Fruit fly (Drosophila melanogaster) whole organism, prepupa: Measurements from ENCODE around the gene CG4338.

Source experiments
- Blimp-1 ChIP-seq: fragments of 200-800 bp; sonication (Bioruptor generic); optimal IDR thresholded peaks from 3 replicates; lab custom pipeline; 2017; ENCODE audit warnings: missing biosample characterization, missing genetic modification characterization, mild to moderate bottlenecking, moderate library complexity, missing genetic modification reagents
- CG10631 ChIP-seq: fragments of 200-800 bp; sonication (Bioruptor generic); optimal IDR thresholded peaks from 2 replicates; lab custom pipeline; 2016; ENCODE audit warnings: missing biosample characterization, missing genetic modification characterization
- CG10669 ChIP-seq: fragments of 200-800 bp; sonication (Bioruptor generic); optimal IDR thresholded peaks from 3 replicates; lab custom pipeline; 2018; ENCODE audit warnings: missing biosample characterization, mild to moderate bottlenecking, missing genetic modification characterization, moderate library complexity
- CG11762 ChIP-seq: fragments of 200-800 bp; sonication (Bioruptor generic); optimal IDR thresholded peaks from 3 replicates; lab custom pipeline; 2016; ENCODE audit warnings: missing biosample characterization, missing genetic modification characterization; ENCODE audit not compliant: insufficient read depth
- CG11902 ChIP-seq: fragments of 200-800 bp; sonication (Bioruptor generic); optimal IDR thresholded peaks from 3 replicates; lab custom pipeline; 2016; ENCODE audit warnings: missing biosample characterization, missing genetic modification characterization
- CG15336 ChIP-seq: fragments of 200-800 bp; sonication (Bioruptor generic); IDR thresholded peaks from 2 replicates; pipeline ENCODE4 v1.3.6; 2022; ENCODE audit warnings: missing biosample characterization, missing genetic modification characterization
- CG16779 ChIP-seq: fragments of 200-800 bp; sonication (Bioruptor generic); optimal IDR thresholded peaks from 3 replicates; lab custom pipeline; 2017; ENCODE audit warnings: missing biosample characterization, mild to moderate bottlenecking, missing genetic modification characterization
- CG3032 ChIP-seq: fragments of 200-800 bp; optimal IDR thresholded peaks from 2 replicates; lab custom pipeline; 2019; ENCODE audit warnings: missing biosample characterization, mild to moderate bottlenecking, missing genetic modification characterization, moderate library complexity
- CG31627 ChIP-seq: fragments of 200-800 bp; sonication (Bioruptor generic); optimal IDR thresholded peaks from 3 replicates; lab custom pipeline; 2016; ENCODE audit warnings: missing biosample characterization, missing genetic modification characterization
- CG32006 ChIP-seq: fragments of 200-800 bp; sonication (Bioruptor generic); optimal IDR thresholded peaks from 3 replicates; lab custom pipeline; 2017; ENCODE audit warnings: missing biosample characterization, mild to moderate bottlenecking, missing genetic modification characterization
- CG3919 ChIP-seq: fragments of 200-800 bp; sonication (Bioruptor generic); optimal IDR thresholded peaks from 3 replicates; lab custom pipeline; 2016; ENCODE audit warnings: missing biosample characterization, missing genetic modification characterization
- CG4318 ChIP-seq: fragments of 200-800 bp; sonication (Bioruptor generic); optimal IDR thresholded peaks from 3 replicates; lab custom pipeline; 2017; ENCODE audit warnings: missing biosample characterization, mild to moderate bottlenecking, missing genetic modification characterization
- CG6163 ChIP-seq: fragments of 200-800 bp; sonication (Bioruptor generic); IDR thresholded peaks from 3 replicates; pipeline ENCODE4 v1.3.6; 2022; ENCODE audit warnings: missing biosample characterization, missing genetic modification characterization
- CG6792 ChIP-seq: fragments of 200-800 bp; sonication (Bioruptor generic); optimal IDR thresholded peaks from 3 replicates; lab custom pipeline; 2016; ENCODE audit warnings: missing biosample characterization, missing genetic modification characterization
- CG6808 ChIP-seq: fragments of 200-800 bp; sonication (Bioruptor generic); optimal IDR thresholded peaks from 3 replicates; lab custom pipeline; 2017; ENCODE audit warnings: missing biosample characterization, missing genetic modification characterization, mild to moderate bottlenecking, moderate library complexity, missing genetic modification reagents
- CG6854 ChIP-seq: fragments of 200-800 bp; sonication (Bioruptor generic); optimal IDR thresholded peaks from 2 replicates; lab custom pipeline; 2017; ENCODE audit warnings: missing biosample characterization, mild to moderate bottlenecking, missing genetic modification characterization
- CG7368 ChIP-seq: fragments of 200-800 bp; sonication (Bioruptor generic); optimal IDR thresholded peaks from 3 replicates; lab custom pipeline; 2016; ENCODE audit warnings: missing biosample characterization, missing genetic modification characterization
- CG8119 ChIP-seq: fragments of 200-800 bp; sonication (Bioruptor generic); IDR thresholded peaks from 3 replicates; pipeline ENCODE4 v1.3.6; 2022; ENCODE audit warnings: missing biosample characterization, missing genetic modification characterization
- CG8319 ChIP-seq: fragments of 200-800 bp; sonication (Bioruptor generic); optimal IDR thresholded peaks from 3 replicates; lab custom pipeline; 2016; ENCODE audit warnings: missing biosample characterization, missing genetic modification characterization
- CG8632 ChIP-seq: fragments of 200-800 bp; sonication (Bioruptor generic); optimal IDR thresholded peaks from 3 replicates; lab custom pipeline; 2016; ENCODE audit warnings: missing biosample characterization, missing genetic modification characterization
- CG9139 ChIP-seq: fragments of 200-800 bp; sonication (Bioruptor generic); optimal IDR thresholded peaks from 3 replicates; lab custom pipeline; 2017; ENCODE audit warnings: missing biosample characterization, mild to moderate bottlenecking, missing genetic modification characterization
- Eip78C ChIP-seq: fragments of 200-800 bp; sonication (Bioruptor generic); peaks from one replicate; lab custom pipeline; 2016; ENCODE audit warnings: missing biosample characterization, missing genetic modification characterization
- Eip93F ChIP-seq: fragments of 200-800 bp; sonication (Bioruptor generic); optimal IDR thresholded peaks from 2 replicates; lab custom pipeline; 2016; ENCODE audit warnings: missing biosample characterization, mild to moderate bottlenecking, missing genetic modification characterization
- Ets21C ChIP-seq: fragments of 200-800 bp; sonication (Bioruptor generic); optimal IDR thresholded peaks from 3 replicates; lab custom pipeline; 2016; ENCODE audit warnings: missing biosample characterization, missing genetic modification characterization
- Ets96B ChIP-seq: fragments of 200-800 bp; optimal IDR thresholded peaks from 2 replicates; lab custom pipeline; 2019; ENCODE audit warnings: missing biosample characterization, mild to moderate bottlenecking, missing genetic modification characterization, moderate library complexity
- Gug ChIP-seq: fragments of 200-800 bp; sonication (Bioruptor generic); IDR thresholded peaks from 2 replicates; pipeline ENCODE4 v1.3.6; 2022; ENCODE audit warnings: missing biosample characterization, missing genetic modification characterization
- Hr38 ChIP-seq: sonication (Bioruptor generic); optimal IDR thresholded peaks from 2 replicates; lab custom pipeline; 2016; ENCODE audit warnings: missing biosample characterization, missing genetic modification characterization
- Hr39 ChIP-seq: fragments of 200-800 bp; sonication (Bioruptor generic); optimal IDR thresholded peaks from 2 replicates; lab custom pipeline; 2016; ENCODE audit warnings: missing biosample characterization, missing genetic modification characterization
- Lpt ChIP-seq: fragments of 200-800 bp; sonication (Bioruptor generic); optimal IDR thresholded peaks from 3 replicates; lab custom pipeline; 2016; ENCODE audit warnings: missing biosample characterization, missing genetic modification characterization
- Met ChIP-seq: fragments of 200-800 bp; sonication (Bioruptor generic); optimal IDR thresholded peaks from 3 replicates; lab custom pipeline; 2016; ENCODE audit warnings: missing biosample characterization, missing genetic modification characterization
- OdsH ChIP-seq: fragments of 200-800 bp; sonication (Bioruptor generic); optimal IDR thresholded peaks from 3 replicates; lab custom pipeline; 2016; ENCODE audit warnings: missing biosample characterization, missing genetic modification characterization
- Smox ChIP-seq: fragments of 200-800 bp; sonication (Bioruptor generic); optimal IDR thresholded peaks from 3 replicates; lab custom pipeline; 2016; ENCODE audit warnings: missing biosample characterization, missing genetic modification characterization
- Sox102F ChIP-seq: fragments of 200-800 bp; sonication (Bioruptor generic); optimal IDR thresholded peaks from 2 replicates; lab custom pipeline; 2016; ENCODE audit warnings: missing biosample characterization, mild to moderate bottlenecking, missing genetic modification characterization
- Sox14 ChIP-seq: fragments of 200-800 bp; sonication (Bioruptor generic); optimal IDR thresholded peaks from 3 replicates; lab custom pipeline; 2016; ENCODE audit warnings: missing biosample characterization, missing genetic modification characterization
- Sox15 ChIP-seq: fragments of 200-800 bp; sonication (Bioruptor generic); optimal IDR thresholded peaks from 3 replicates; lab custom pipeline; 2016; ENCODE audit warnings: missing biosample characterization, missing genetic modification characterization
- dac ChIP-seq: fragments of 200-800 bp; sonication (Bioruptor generic); optimal IDR thresholded peaks from 2 replicates; lab custom pipeline; 2017; ENCODE audit warnings: missing biosample characterization, mild to moderate bottlenecking, missing genetic modification characterization
- dsx ChIP-seq: fragments of 200-800 bp; optimal IDR thresholded peaks from 3 replicates; lab custom pipeline; 2019; ENCODE audit warnings: missing biosample characterization, mild to moderate bottlenecking, missing genetic modification characterization, moderate library complexity; ENCODE audit not compliant: poor library complexity, severe bottlenecking
- eg ChIP-seq: fragments of 200-800 bp; sonication (Bioruptor generic); IDR thresholded peaks from 3 replicates; pipeline ENCODE4 v1.3.6; 2022; ENCODE audit warnings: missing biosample characterization, missing genetic modification characterization
- fd59A ChIP-seq: fragments of 200-800 bp; sonication (Bioruptor generic); optimal IDR thresholded peaks from 2 replicates; lab custom pipeline; 2017; ENCODE audit warnings: missing biosample characterization, mild to moderate bottlenecking, missing genetic modification characterization, missing genetic modification reagents
- fd85E ChIP-seq: fragments of 200-800 bp; sonication (Bioruptor generic); optimal IDR thresholded peaks from 3 replicates; lab custom pipeline; 2016; ENCODE audit warnings: missing biosample characterization, missing genetic modification characterization
- fkh ChIP-seq: fragments of 200-800 bp; sonication (Bioruptor generic); optimal IDR thresholded peaks from 3 replicates; lab custom pipeline; 2017; ENCODE audit warnings: missing biosample characterization, mild to moderate bottlenecking, missing genetic modification characterization, moderate library complexity
- lz ChIP-seq: fragments of 200-800 bp; sonication (Bioruptor generic); optimal IDR thresholded peaks from 3 replicates; lab custom pipeline; 2016; ENCODE audit warnings: missing biosample characterization, missing genetic modification characterization
- net ChIP-seq: fragments of 200-800 bp; sonication (Bioruptor generic); optimal IDR thresholded peaks from 3 replicates; lab custom pipeline; 2016; ENCODE audit warnings: missing biosample characterization, missing genetic modification characterization
- pdm3 ChIP-seq: fragments of 200-800 bp; sonication (Bioruptor generic); optimal IDR thresholded peaks from 3 replicates; lab custom pipeline; 2016; ENCODE audit warnings: missing biosample characterization, missing genetic modification characterization
- salr ChIP-seq, 2 experiments: fragments of 200-800 bp; sonication (Bioruptor generic); optimal IDR thresholded peaks; 3 replicates each; lab custom pipeline; 2016 to 2018; ENCODE audit warnings: missing biosample characterization in 2 of 2, missing genetic modification characterization in 2 of 2, mild to moderate bottlenecking in 1 of 2
- spab ChIP-seq: fragments of 200-800 bp; sonication (Bioruptor generic); optimal IDR thresholded peaks from 2 replicates; lab custom pipeline; 2017; ENCODE audit warnings: missing biosample characterization, mild to moderate bottlenecking, missing genetic modification characterization, missing genetic modification reagents
- ss ChIP-seq, 2 experiments: fragments of 200-800 bp; sonication (Bioruptor generic); optimal IDR thresholded peaks; 2 replicates in 1 of 2; 3 replicates in 1 of 2; lab custom pipeline; 2017 to 2018; ENCODE audit warnings: mild to moderate bottlenecking in 2 of 2, missing biosample characterization in 2 of 2, missing genetic modification characterization in 2 of 2, moderate library complexity in 1 of 2
- svp ChIP-seq: fragments of 200-800 bp; sonication (Bioruptor generic); peaks from one replicate; lab custom pipeline; 2016; ENCODE audit warnings: missing biosample characterization, missing genetic modification characterization
- topi ChIP-seq: fragments of 200-800 bp; sonication (Bioruptor generic); optimal IDR thresholded peaks from 3 replicates; lab custom pipeline; 2016; ENCODE audit warnings: missing biosample characterization, missing genetic modification characterization
- vri ChIP-seq: fragments of 200-800 bp; sonication (Bioruptor generic); optimal IDR thresholded peaks from 3 replicates; lab custom pipeline; 2016; ENCODE audit warnings: missing biosample characterization, mild to moderate bottlenecking, missing genetic modification characterization

CG4338 gene

dm6 chr3R:15280619-15281334 lies 5.5 kb downstream of the CG4338 start:
- TF ChIP-seq CG3032 (tag; lab: Kevin White, UChicago): peak; percentile 18
- TF ChIP-seq Hr39 (GFP tag; lab: Kevin White, UChicago): peak; percentile 48
- TF ChIP-seq CG11902: peak; percentile 39
- TF ChIP-seq Sox102F (GFP tag; lab: Kevin White, UChicago): peak; percentile 78
- TF ChIP-seq eg (GFP tag; lab: Robert Waterston, UW): peak; percentile 33; the same call in 1 of the 3 replicates
- TF ChIP-seq CG32006 (GFP tag; lab: Kevin White, UChicago): peak; percentile 78
- TF ChIP-seq CG3919 (GFP tag; lab: Kevin White, UChicago): peak; percentile 60
- TF ChIP-seq CG8632 (GFP tag; lab: Kevin White, UChicago): peak; percentile 66
- no peak for TF ChIP-seq CG16779 (tag; lab: Kevin White, UChicago)
- TF ChIP-seq Met: peak; percentile 80
- peak; percentile 67 for TF ChIP-seq pdm3 (GFP tag; lab: Kevin White, UChicago)
- peak; percentile 4 for TF ChIP-seq spab (GFP tag; lab: Kevin White, UChicago)
- TF ChIP-seq CG8119 (GFP tag; lab: Robert Waterston, UW): peak; percentile 58
- peak; percentile 73 for TF ChIP-seq Smox
- TF ChIP-seq Ets96B: peak; percentile 9
- peak; percentile 54; the same call in 1 of the 2 replicates for TF ChIP-seq CG15336 (GFP tag; lab: Robert Waterston, UW)
- peak in 1 of 2 experiments; percentile 78 for TF ChIP-seq salr (GFP tag; optimal IDR thresholded peaks at IDR 0.05; lab: Kevin White, UChicago)
- peak; percentile 91 for TF ChIP-seq Eip78C (GFP tag; lab: Kevin White, UChicago)
- no peak for TF ChIP-seq fd59A
- TF ChIP-seq Hr38 (GFP tag; lab: Kevin White, UChicago): no peak
- TF ChIP-seq Lpt: peak; percentile 5
- TF ChIP-seq CG10669 (GFP tag; lab: Kevin White, UChicago): no peak
- TF ChIP-seq OdsH (GFP tag; lab: Kevin White, UChicago): peak; percentile 77
- TF ChIP-seq CG9139: no peak
- peak; percentile 50 for TF ChIP-seq Blimp-1 (GFP tag; lab: Kevin White, UChicago)
- TF ChIP-seq CG4318: peak; percentile 33
- TF ChIP-seq CG10631 (GFP tag; lab: Kevin White, UChicago): peak; percentile 69
- TF ChIP-seq fkh (GFP tag; lab: Kevin White, UChicago): peak; percentile 46
- TF ChIP-seq topi (GFP tag; lab: Kevin White, UChicago): peak; percentile 73
- peak; percentile 27 for TF ChIP-seq CG7368 (GFP tag; lab: Kevin White, UChicago)
- TF ChIP-seq svp (GFP tag; lab: Kevin White, UChicago): peak; percentile 93
- TF ChIP-seq Sox15 (GFP tag; lab: Kevin White, UChicago): peak; percentile 47
- TF ChIP-seq CG6792: peak; percentile 63
- peak; percentile 17 for TF ChIP-seq CG6808 (GFP tag; lab: Kevin White, UChicago)
- TF ChIP-seq CG8319: peak; percentile 54
- peak; percentile 30; the same call in 1 of the 2 replicates for TF ChIP-seq Gug (GFP tag; lab: Robert Waterston, UW)
- TF ChIP-seq CG6854: peak; percentile 11
- TF ChIP-seq dsx: peak; percentile 15
- peak; percentile 48 for TF ChIP-seq CG31627
- TF ChIP-seq dac (GFP tag; lab: Kevin White, UChicago): peak; percentile 7
- no peak for TF ChIP-seq fd85E (GFP tag; lab: Kevin White, UChicago)
- peak; percentile 76 for TF ChIP-seq lz (GFP tag; lab: Kevin White, UChicago)
- TF ChIP-seq Ets21C (GFP tag; lab: Kevin White, UChicago): peak; percentile 52
- peak; percentile 70 for TF ChIP-seq Eip93F (GFP tag; lab: Kevin White, UChicago)
- TF ChIP-seq Sox14 (GFP tag; lab: Kevin White, UChicago): peak; percentile 57
- TF ChIP-seq vri (GFP tag; lab: Kevin White, UChicago): peak; percentile 7
- peak; percentile 52 for TF ChIP-seq net (GFP tag; lab: Kevin White, UChicago)
- peak; percentile 4 to 33 for TF ChIP-seq ss (GFP tag; optimal IDR thresholded peaks at IDR 0.05; lab: Kevin White, UChicago)
- TF ChIP-seq CG6163 (GFP tag; lab: Robert Waterston, UW): 0 out of 3 replicates have a peak, but pooled peaks have one; percentile 39
- peak; percentile 9 for TF ChIP-seq CG11762 (GFP tag; lab: Kevin White, UChicago)
